Worm (Caenorhabditis elegans) whole organism, L2 larva: ENCODE results near the gene nhr-238.

Experiments used
- aly-2 ChIP-seq: fragments of 150-350 bp; optimal IDR thresholded peaks from 2 replicates; lab custom pipeline; 2014; ENCODE audit warnings: missing biosample characterization, missing genetic modification characterization
- blmp-1 ChIP-seq: sonication (generic microtip); optimal IDR thresholded peaks from 2 replicates; lab custom pipeline; 2017; ENCODE audit warnings: missing genetic modification characterization, mild to moderate bottlenecking, missing compliant biosample characterization, antibody characterized with exemption, moderate library complexity; ENCODE audit not compliant: insufficient read depth
- crh-2 ChIP-seq: sonication (generic microtip); optimal IDR thresholded peaks from 2 replicates; lab custom pipeline; 2017; ENCODE audit warnings: missing biosample characterization, missing genetic modification characterization
- elt-3 ChIP-seq: sonication (generic microtip); optimal IDR thresholded peaks from 2 replicates; lab custom pipeline; 2017; ENCODE audit warnings: missing biosample characterization, missing genetic modification characterization
- fos-1 ChIP-seq: fragments of 150-350 bp; optimal IDR thresholded peaks from 2 replicates; lab custom pipeline; 2014; ENCODE audit warnings: missing biosample characterization, missing genetic modification characterization
- lin-13 ChIP-seq: fragments of 150-350 bp; optimal IDR thresholded peaks from 2 replicates; lab custom pipeline; 2014; ENCODE audit warnings: missing biosample characterization, missing genetic modification reagents, missing genetic modification characterization
- lin-39 ChIP-seq: fragments of 150-350 bp; optimal IDR thresholded peaks from 2 replicates; lab custom pipeline; 2014; ENCODE audit warnings: missing biosample characterization, missing genetic modification reagents, missing genetic modification characterization
- nhr-11 ChIP-seq: fragments of 150-350 bp; optimal IDR thresholded peaks from 2 replicates; lab custom pipeline; 2014; ENCODE audit warnings: missing biosample characterization, missing genetic modification characterization
- nhr-23 ChIP-seq: fragments of 150-350 bp; optimal IDR thresholded peaks from 2 replicates; lab custom pipeline; 2014; ENCODE audit warnings: missing biosample characterization, missing genetic modification reagents, missing genetic modification characterization
- nhr-77 ChIP-seq: fragments of 150-350 bp; optimal IDR thresholded peaks from 2 replicates; lab custom pipeline; 2014; ENCODE audit warnings: missing biosample characterization, missing genetic modification characterization
- skn-1 ChIP-seq: sonication (generic microtip); optimal IDR thresholded peaks from 2 replicates; lab custom pipeline; 2017; ENCODE audit warnings: missing biosample characterization, missing genetic modification characterization
- snpc-4 ChIP-seq: fragments of 150-350 bp; optimal IDR thresholded peaks from 2 replicates; lab custom pipeline; 2014; ENCODE audit warnings: missing biosample characterization, missing genetic modification characterization
- ztf-11 ChIP-seq: sonication (generic microtip); optimal IDR thresholded peaks from 2 replicates; lab custom pipeline; 2017; ENCODE audit warnings: missing biosample characterization, missing genetic modification characterization
- ztf-4 ChIP-seq: fragments of 150-350 bp; optimal IDR thresholded peaks from 2 replicates; lab custom pipeline; 2014; ENCODE audit warnings: missing biosample characterization, missing genetic modification characterization

- TF ChIP-seq lin-13 (GFP tag; lab: Kevin White, UChicago) (no peak), elt-3 (tag; lab: Kevin White, UChicago) (no peak), skn-1 (tag; lab: Kevin White, UChicago) (no peak), lin-39 (no peak), nhr-77 (no peak), ztf-11 (tag; lab: Kevin White, UChicago) (no peak), nhr-11 (tag; lab: Kevin White, UChicago) (no peak), aly-2 (tag; lab: Kevin White, UChicago) (no peak), fos-1 (no peak), nhr-23 (no peak), snpc-4 (tag; lab: Kevin White, UChicago) (no peak), blmp-1 (no peak), ztf-4 (tag; lab: Kevin White, UChicago) (no peak), crh-2 (tag; lab: Kevin White, UChicago) (no peak)
Measured at ce11 chrV:1600561-1601088, 28.6 kb downstream of the nhr-238 start, which contains the start of gene F16B4.2.
